Worm (Caenorhabditis elegans) whole organism, mixed stage, embryonic: Measurements from ENCODE around the gene Y32G9A.12.

Experiments used
- mls-2 ChIP-seq: sonication (generic microtip); optimal IDR thresholded peaks from 2 replicates; lab custom pipeline; 2016; ENCODE audit warnings: mild to moderate bottlenecking, missing genetic modification characterization, moderate library complexity, missing compliant biosample characterization
- nhr-237 ChIP-seq: fragments of 150-350 bp; optimal IDR thresholded peaks from 2 replicates; lab custom pipeline; 2014; ENCODE audit warnings: missing biosample characterization, missing genetic modification characterization
- nhr-28 ChIP-seq: fragments of 150-350 bp; optimal IDR thresholded peaks from 2 replicates; lab custom pipeline; 2014; ENCODE audit warnings: missing biosample characterization, missing genetic modification characterization
- snpc-4 ChIP-seq: fragments of 150-350 bp; optimal IDR thresholded peaks from 2 replicates; lab custom pipeline; 2014; ENCODE audit warnings: missing biosample characterization, missing genetic modification characterization
- unc-62 ChIP-seq: fragments of 150-350 bp; optimal IDR thresholded peaks from 2 replicates; lab custom pipeline; 2014; ENCODE audit warnings: missing biosample characterization, missing genetic modification reagents, missing genetic modification characterization

- TF ChIP-seq unc-62 (GFP tag; lab: Kevin White, UChicago) (no peak), mls-2 (tag; lab: Kevin White, UChicago) (no peak), nhr-237 (tag; lab: Kevin White, UChicago) (no peak), nhr-28 (no peak), snpc-4 (tag; lab: Kevin White, UChicago) (no peak)
Measured at ce11 chrV:1955246-1955645, 35.2 kb upstream of the Y32G9A.12 start.
